Worm (Caenorhabditis elegans) whole organism, mixed stage, embryonic: ENCODE results near the gene cls-2.
"Not testable (repeated sequence)": the region's sequence is repeated elsewhere in the genome, so short reads cannot be mapped to it uniquely, and the experiment has no call there.

Source experiments
- M03D4.4 ChIP-seq: sonication (generic microtip); optimal IDR thresholded peaks from 2 replicates; lab custom pipeline; 2017; ENCODE audit warnings: mild to moderate bottlenecking, missing genetic modification characterization, missing compliant biosample characterization
- bed-3 ChIP-seq: fragments of 200-800 bp; sonication (Bioruptor generic); optimal IDR thresholded peaks from 3 replicates; lab custom pipeline; 2018; ENCODE audit warnings: mild to moderate bottlenecking, missing genetic modification characterization, moderate library complexity, missing compliant biosample characterization
- blmp-1 ChIP-seq: fragments of 150-350 bp; optimal IDR thresholded peaks from 2 replicates; lab custom pipeline; 2014; ENCODE audit warnings: missing biosample characterization, missing genetic modification characterization
- ceh-39 ChIP-seq: fragments of 150-350 bp; optimal IDR thresholded peaks from 2 replicates; lab custom pipeline; 2014; ENCODE audit warnings: missing biosample characterization, missing genetic modification characterization
- ceh-43 ChIP-seq: fragments of 200-800 bp; sonication (Bioruptor generic); optimal IDR thresholded peaks from 2 replicates; lab custom pipeline; 2018; ENCODE audit warnings: mild to moderate bottlenecking, missing genetic modification characterization, moderate library complexity, missing compliant biosample characterization
- ceh-83 ChIP-seq: fragments of 200-800 bp; sonication (Bioruptor generic); optimal IDR thresholded peaks from 2 replicates; lab custom pipeline; 2018; ENCODE audit warnings: mild to moderate bottlenecking, missing genetic modification characterization, missing compliant biosample characterization
- ces-1 ChIP-seq: fragments of 150-350 bp; optimal IDR thresholded peaks from 2 replicates; lab custom pipeline; 2014; ENCODE audit warnings: missing biosample characterization, missing genetic modification reagents, missing genetic modification characterization
- cnd-1 ChIP-seq: fragments of 200-800 bp; sonication (Bioruptor generic); optimal IDR thresholded peaks from 2 replicates; lab custom pipeline; 2018; ENCODE audit warnings: mild to moderate bottlenecking, missing genetic modification characterization, missing compliant biosample characterization
- drap-1 ChIP-seq: fragments of 200-800 bp; sonication (Bioruptor generic); optimal IDR thresholded peaks from 3 replicates; lab custom pipeline; 2018; ENCODE audit warnings: mild to moderate bottlenecking, missing genetic modification characterization, missing compliant biosample characterization
- elt-1 ChIP-seq: sonication (generic microtip); optimal IDR thresholded peaks from 2 replicates; lab custom pipeline; 2017; ENCODE audit warnings: missing genetic modification characterization, mild to moderate bottlenecking, missing compliant biosample characterization, antibody characterized with exemption, moderate library complexity, borderline replicate concordance; ENCODE audit not compliant: insufficient read depth
- elt-3 ChIP-seq: fragments of 150-350 bp; optimal IDR thresholded peaks from 2 replicates; lab custom pipeline; 2014; ENCODE audit warnings: missing biosample characterization, missing genetic modification characterization
- flh-1 ChIP-seq: fragments of 200-800 bp; sonication (Bioruptor generic); optimal IDR thresholded peaks from 2 replicates; lab custom pipeline; 2018; ENCODE audit warnings: mild to moderate bottlenecking, missing genetic modification characterization, moderate library complexity, missing compliant biosample characterization
- ham-2 ChIP-seq: fragments of 200-800 bp; sonication (Bioruptor generic); optimal IDR thresholded peaks from 2 replicates; lab custom pipeline; 2018; ENCODE audit warnings: mild to moderate bottlenecking, missing genetic modification characterization, missing compliant biosample characterization
- hlh-1 ChIP-seq: fragments of 150-350 bp; optimal IDR thresholded peaks from 2 replicates; lab custom pipeline; 2014; ENCODE audit warnings: missing biosample characterization, missing genetic modification reagents, missing genetic modification characterization
- lin-13 ChIP-seq: fragments of 150-350 bp; optimal IDR thresholded peaks from 2 replicates; lab custom pipeline; 2014; ENCODE audit warnings: missing biosample characterization, missing genetic modification characterization
- lin-32 ChIP-seq: fragments of 200-800 bp; sonication (Bioruptor generic); optimal IDR thresholded peaks from 2 replicates; lab custom pipeline; 2018; ENCODE audit warnings: mild to moderate bottlenecking, missing genetic modification characterization, missing compliant biosample characterization
- lsy-2 ChIP-seq: fragments of 150-350 bp; optimal IDR thresholded peaks from 2 replicates; lab custom pipeline; 2014; ENCODE audit warnings: missing biosample characterization, missing genetic modification characterization
- mab-5 ChIP-seq: fragments of 150-350 bp; optimal IDR thresholded peaks from 2 replicates; lab custom pipeline; 2014; ENCODE audit warnings: missing biosample characterization, missing genetic modification characterization
- mep-1 ChIP-seq: fragments of 150-350 bp; optimal IDR thresholded peaks from 2 replicates; lab custom pipeline; 2017; ENCODE audit warnings: missing biosample characterization, missing genetic modification reagents, missing genetic modification characterization, inconsistent platforms
- mls-2 ChIP-seq: sonication (generic microtip); optimal IDR thresholded peaks from 2 replicates; lab custom pipeline; 2016; ENCODE audit warnings: mild to moderate bottlenecking, missing genetic modification characterization, moderate library complexity, missing compliant biosample characterization
- nhr-12 ChIP-seq: fragments of 150-350 bp; optimal IDR thresholded peaks from 2 replicates; lab custom pipeline; 2014; ENCODE audit warnings: missing biosample characterization, missing genetic modification characterization
- nhr-2 ChIP-seq: fragments of 150-350 bp; optimal IDR thresholded peaks from 2 replicates; lab custom pipeline; 2014; ENCODE audit warnings: missing biosample characterization, missing genetic modification characterization
- nhr-237 ChIP-seq: fragments of 150-350 bp; optimal IDR thresholded peaks from 2 replicates; lab custom pipeline; 2014; ENCODE audit warnings: missing biosample characterization, missing genetic modification characterization
- nhr-28 ChIP-seq: fragments of 150-350 bp; optimal IDR thresholded peaks from 2 replicates; lab custom pipeline; 2014; ENCODE audit warnings: missing biosample characterization, missing genetic modification characterization
- nhr-76 ChIP-seq: sonication (generic microtip); optimal IDR thresholded peaks from 2 replicates; lab custom pipeline; 2017; ENCODE audit warnings: missing biosample characterization, missing genetic modification characterization
- pha-4 ChIP-seq: fragments of 150-350 bp; optimal IDR thresholded peaks from 2 replicates; lab custom pipeline; 2018; ENCODE audit warnings: missing biosample characterization, missing genetic modification reagents, missing genetic modification characterization
- sem-2 ChIP-seq: fragments of 200-800 bp; sonication (Bioruptor generic); optimal IDR thresholded peaks from 2 replicates; lab custom pipeline; 2018; ENCODE audit warnings: mild to moderate bottlenecking, missing genetic modification characterization, missing compliant biosample characterization
- snpc-4 ChIP-seq: fragments of 150-350 bp; optimal IDR thresholded peaks from 2 replicates; lab custom pipeline; 2014; ENCODE audit warnings: missing biosample characterization, missing genetic modification characterization
- sptf-1 ChIP-seq: sonication (generic microtip); optimal IDR thresholded peaks from 2 replicates; lab custom pipeline; 2017; ENCODE audit warnings: mild to moderate bottlenecking, missing genetic modification characterization, moderate library complexity, missing compliant biosample characterization
- tbx-8 ChIP-seq: fragments of 200-800 bp; sonication (Bioruptor generic); optimal IDR thresholded peaks from 2 replicates; lab custom pipeline; 2018; ENCODE audit warnings: mild to moderate bottlenecking, missing genetic modification characterization, moderate library complexity, missing compliant biosample characterization
- unc-120 ChIP-seq: sonication (generic microtip); optimal IDR thresholded peaks from 2 replicates; lab custom pipeline; 2017; ENCODE audit warnings: missing genetic modification characterization, missing compliant biosample characterization; ENCODE audit not compliant: poor library complexity, severe bottlenecking
- unc-39 ChIP-seq: fragments of 150-350 bp; optimal IDR thresholded peaks from 2 replicates; lab custom pipeline; 2014; ENCODE audit warnings: missing biosample characterization, missing genetic modification characterization
- unc-62 ChIP-seq: fragments of 150-350 bp; optimal IDR thresholded peaks from 2 replicates; lab custom pipeline; 2014; ENCODE audit warnings: missing biosample characterization, missing genetic modification reagents, missing genetic modification characterization
- zip-8 ChIP-seq: fragments of 150-350 bp; optimal IDR thresholded peaks from 2 replicates; lab custom pipeline; 2014; ENCODE audit warnings: missing biosample characterization, missing genetic modification characterization
- ztf-11 ChIP-seq: fragments of 150-350 bp; optimal IDR thresholded peaks from 2 replicates; lab custom pipeline; 2014; ENCODE audit warnings: missing biosample characterization, missing genetic modification characterization

cls-2 gene

ce11 chrIII:9054414-9055147 is at the start of gene cls-2:
TSS of gene cls-2 (plus strand) at chrIII:9055048.
- TF ChIP-seq ztf-11 (tag; lab: Kevin White, UChicago), result no peak
- TF ChIP-seq ceh-83 (GFP tag; lab: Kevin White, UChicago), result no peak
- TF ChIP-seq mep-1 (tag; lab: Kevin White, UChicago), result peak; percentile 7
- TF ChIP-seq nhr-12, result no peak
- no peak for TF ChIP-seq sptf-1 (tag; lab: Kevin White, UChicago)
- TF ChIP-seq ceh-39 (tag; lab: Kevin White, UChicago), result no peak
- TF ChIP-seq lsy-2 (tag; lab: Kevin White, UChicago), result no peak
- peak; percentile 10 for TF ChIP-seq unc-120 (tag; lab: Kevin White, UChicago)

ce11 chrIII:9005905-9006372 is 48.9 kb upstream of the cls-2 start, which contains the start of gene rab-6.1:
TSS of gene rab-6.1 (minus strand) at chrIII:9005955.
- TF ChIP-seq nhr-12; M03D4.4 (tag; lab: Kevin White, UChicago); lin-32 (GFP tag; lab: Kevin White, UChicago): not testable (repeated sequence)

- no peak for TF ChIP-seq nhr-76
- TF ChIP-seq elt-1, result no peak
- TF ChIP-seq drap-1, result peak; percentile 59
- TF ChIP-seq lin-32 (GFP tag; lab: Kevin White, UChicago), result no peak
- TF ChIP-seq ztf-11 (tag; lab: Kevin White, UChicago), result no peak
- no peak for TF ChIP-seq tbx-8
- TF ChIP-seq ceh-43 (GFP tag; lab: Kevin White, UChicago), result no peak
- TF ChIP-seq flh-1 (GFP tag; lab: Kevin White, UChicago), result no peak
- no peak for TF ChIP-seq nhr-237 (tag; lab: Kevin White, UChicago)
- peak; percentile 57 for TF ChIP-seq nhr-12
- TF ChIP-seq unc-120 (tag; lab: Kevin White, UChicago), result peak; percentile 67
- TF ChIP-seq unc-39 (tag; lab: Kevin White, UChicago), result no peak
- TF ChIP-seq ceh-39 (tag; lab: Kevin White, UChicago), result no peak
- TF ChIP-seq ham-2 (GFP tag; lab: Kevin White, UChicago), result no peak
- no peak for TF ChIP-seq M03D4.4 (tag; lab: Kevin White, UChicago)
- peak; percentile 22 for TF ChIP-seq pha-4
- no peak for TF ChIP-seq lin-13 (tag; lab: Kevin White, UChicago)
- TF ChIP-seq elt-3 (tag; lab: Kevin White, UChicago), result no peak
- no peak for TF ChIP-seq sem-2 (GFP tag; lab: Kevin White, UChicago)
- TF ChIP-seq mls-2, result no peak
- TF ChIP-seq nhr-28, result no peak
- TF ChIP-seq ceh-83 (GFP tag; lab: Kevin White, UChicago), result no peak
- TF ChIP-seq lsy-2 (tag; lab: Kevin White, UChicago), result no peak
- TF ChIP-seq bed-3 (GFP tag; lab: Kevin White, UChicago), result no peak
- TF ChIP-seq nhr-2 (tag; lab: Kevin White, UChicago), result no peak
- no peak for TF ChIP-seq mab-5
- TF ChIP-seq sptf-1 (tag; lab: Kevin White, UChicago), result peak; percentile 10
- TF ChIP-seq zip-8, result no peak
- peak; percentile 24 for TF ChIP-seq cnd-1 (tag; lab: Kevin White, UChicago)
- TF ChIP-seq hlh-1, result peak; percentile 87
- no peak for TF ChIP-seq ces-1 (GFP tag; lab: Kevin White, UChicago)
- TF ChIP-seq snpc-4 (tag; lab: Kevin White, UChicago), result no peak
- no peak for TF ChIP-seq blmp-1 (tag; lab: Kevin White, UChicago)
- no peak for TF ChIP-seq mep-1 (tag; lab: Kevin White, UChicago)
- TF ChIP-seq unc-62 (GFP tag; lab: Kevin White, UChicago), result peak; percentile 69
- TF ChIP-seq, all 35 proteins: peak for 8
Observed at ce11 chrIII:9007183-9007582, 47.7 kb upstream of the cls-2 start.
